Fruit fly (Drosophila melanogaster) whole organism, wandering third instar larva: ENCODE measurements around the gene ND-ACP.

Source experiments
- Abd-B ChIP-seq: fragments of >200 bp; optimal IDR thresholded peaks from 2 replicates; lab custom pipeline; 2017; ENCODE audit warnings: missing biosample characterization, missing genetic modification characterization
- CG32264 ChIP-seq: fragments of 200-800 bp; sonication (Bioruptor generic); optimal IDR thresholded peaks from 2 replicates; lab custom pipeline; 2016; ENCODE audit warnings: missing biosample characterization, missing genetic modification characterization
- CG9705 ChIP-seq: fragments of 200-800 bp; sonication (Bioruptor generic); optimal IDR thresholded peaks from 2 replicates; lab custom pipeline; 2018; ENCODE audit warnings: missing biosample characterization, mild to moderate bottlenecking, missing genetic modification characterization
- CrebA ChIP-seq: fragments of 200-800 bp; sonication (Bioruptor generic); optimal IDR thresholded peaks from 2 replicates; lab custom pipeline; 2016; ENCODE audit warnings: missing biosample characterization, mild to moderate bottlenecking, missing genetic modification characterization, borderline replicate concordance
- Dfd ChIP-seq: fragments of >200 bp; optimal IDR thresholded peaks from 2 replicates; lab custom pipeline; 2017; ENCODE audit warnings: missing biosample characterization, missing genetic modification characterization
- Dif ChIP-seq: fragments of 200-275, 200-300 bp; sonication (Bioruptor generic); optimal IDR thresholded peaks from 2 replicates; lab custom pipeline; 2018; ENCODE audit warnings: missing biosample characterization, missing genetic modification characterization; ENCODE audit not compliant: partially characterized antibody
- GATAd ChIP-seq: sonication (Bioruptor generic); optimal IDR thresholded peaks from 2 replicates; lab custom pipeline; 2016; ENCODE audit warnings: missing biosample characterization, missing genetic modification characterization
- Hnf4 ChIP-seq: fragments of 200-800 bp; sonication (Bioruptor generic); optimal IDR thresholded peaks from 2 replicates; lab custom pipeline; 2016; ENCODE audit warnings: missing biosample characterization, mild to moderate bottlenecking, missing genetic modification characterization
- Hr78 ChIP-seq: fragments of >200 bp; optimal IDR thresholded peaks from 2 replicates; lab custom pipeline; 2017; ENCODE audit warnings: missing biosample characterization, missing genetic modification characterization
- Hr83 ChIP-seq: fragments of 200-300 bp; sonication (Bioruptor generic); optimal IDR thresholded peaks from 2 replicates; lab custom pipeline; 2016; ENCODE audit warnings: missing biosample characterization, mild to moderate bottlenecking, missing genetic modification characterization, moderate library complexity; ENCODE audit not compliant: poor library complexity, severe bottlenecking
- Jra ChIP-seq: sonication (Bioruptor generic); optimal IDR thresholded peaks from 2 replicates; lab custom pipeline; 2016; ENCODE audit warnings: missing biosample characterization, missing genetic modification characterization
- Mio ChIP-seq: sonication (Bioruptor generic); optimal IDR thresholded peaks from 2 replicates; lab custom pipeline; 2016; ENCODE audit warnings: missing biosample characterization, missing genetic modification characterization
- Myc ChIP-seq: fragments of >200 bp; optimal IDR thresholded peaks from 2 replicates; lab custom pipeline; 2017
- N ChIP-seq: fragments of >200 bp; optimal IDR thresholded peaks from 2 replicates; lab custom pipeline; 2018; ENCODE audit warnings: missing biosample characterization, missing external identifiers, missing genetic modification characterization
- OdsH ChIP-seq: fragments of 200-800 bp; sonication (Bioruptor generic); optimal IDR thresholded peaks from 2 replicates; lab custom pipeline; 2016; ENCODE audit warnings: missing biosample characterization, mild to moderate bottlenecking, missing genetic modification characterization
- Rel ChIP-seq, 2 experiments: fragments of 200-800 bp; sonication (Bioruptor generic) in 1 of 2; optimal IDR thresholded peaks; 2 replicates in 1 of 2; 3 replicates in 1 of 2; lab custom pipeline; 2016 to 2019; ENCODE audit warnings: mild to moderate bottlenecking in 2 of 2, missing biosample characterization in 2 of 2, missing genetic modification characterization in 2 of 2, moderate library complexity in 1 of 2
- Sp1 ChIP-seq: fragments of 200-800 bp; sonication (Bioruptor generic); optimal IDR thresholded peaks from 3 replicates; lab custom pipeline; 2019; ENCODE audit warnings: missing biosample characterization, mild to moderate bottlenecking, missing genetic modification characterization, moderate library complexity
- Vsx2 ChIP-seq: fragments of 200-300, 225-300 bp; sonication (Bioruptor generic); optimal IDR thresholded peaks from 2 replicates; lab custom pipeline; 2018; ENCODE audit warnings: missing biosample characterization, missing genetic modification characterization; ENCODE audit not compliant: partially characterized antibody
- br ChIP-seq: fragments of 200-800 bp; sonication (Bioruptor generic); optimal IDR thresholded peaks from 2 replicates; lab custom pipeline; 2016; ENCODE audit warnings: missing biosample characterization, missing genetic modification characterization
- brk ChIP-seq: fragments of 200-800 bp; sonication (Bioruptor generic); optimal IDR thresholded peaks from 2 replicates; lab custom pipeline; 2016; ENCODE audit warnings: missing biosample characterization, mild to moderate bottlenecking, missing genetic modification characterization
- dl ChIP-seq, 2 experiments: fragments of 175-275, 200-275 bp in 1 of 2; fragments of 200-275 bp in 1 of 2; sonication (Bioruptor generic); optimal IDR thresholded peaks; lab custom pipeline; 2018; ENCODE audit warnings: mild to moderate bottlenecking in 2 of 2, missing biosample characterization in 2 of 2, missing genetic modification characterization in 2 of 2, moderate library complexity in 2 of 2; ENCODE audit not compliant: partially characterized antibody in 2 of 2, insufficient read depth in 1 of 2
- dmrt93B ChIP-seq: fragments of 200-800 bp; sonication (Bioruptor generic); optimal IDR thresholded peaks from 2 replicates; lab custom pipeline; 2018; ENCODE audit warnings: missing biosample characterization, mild to moderate bottlenecking, missing genetic modification characterization
- dsf ChIP-seq: sonication (Bioruptor generic); optimal IDR thresholded peaks from 2 replicates; lab custom pipeline; 2016; ENCODE audit warnings: missing biosample characterization, missing genetic modification characterization, borderline replicate concordance
- ey ChIP-seq: fragments of 200-800 bp; sonication (Bioruptor generic); optimal IDR thresholded peaks from 2 replicates; lab custom pipeline; 2016; ENCODE audit warnings: missing biosample characterization, missing genetic modification characterization
- foxo ChIP-seq, 2 experiments: fragments of 200-800 bp; sonication (Bioruptor generic); optimal IDR thresholded peaks; 2 replicates in 1 of 2; 3 replicates in 1 of 2; lab custom pipeline; 2016 to 2017; ENCODE audit warnings: missing biosample characterization in 2 of 2, missing genetic modification characterization in 2 of 2
- fru ChIP-seq: fragments of 200-800 bp; sonication (Bioruptor generic); optimal IDR thresholded peaks from 3 replicates; lab custom pipeline; 2016; ENCODE audit warnings: missing biosample characterization, mild to moderate bottlenecking, missing genetic modification characterization
- h ChIP-seq: fragments of 200-800 bp; sonication (Bioruptor generic); optimal IDR thresholded peaks from 3 replicates; lab custom pipeline; 2016; ENCODE audit warnings: missing biosample characterization, mild to moderate bottlenecking, missing genetic modification characterization
- jim ChIP-seq: fragments of 175-275, 200-325 bp; sonication (Bioruptor generic); optimal IDR thresholded peaks from 2 replicates; lab custom pipeline; 2016; ENCODE audit warnings: missing biosample characterization, mild to moderate bottlenecking, missing genetic modification characterization
- lola ChIP-seq: fragments of >200 bp; optimal IDR thresholded peaks from 2 replicates; lab custom pipeline; 2017; ENCODE audit warnings: missing biosample characterization, missing genetic modification characterization
- pan ChIP-seq: fragments of >200 bp; optimal IDR thresholded peaks from 2 replicates; lab custom pipeline; 2017
- psq ChIP-seq: fragments of 200-800 bp; sonication (Bioruptor generic); optimal IDR thresholded peaks from 3 replicates; lab custom pipeline; 2017; ENCODE audit warnings: missing biosample characterization, mild to moderate bottlenecking, missing genetic modification characterization, moderate library complexity
- rgr ChIP-seq: fragments of 200-800 bp; sonication (Bioruptor generic); optimal IDR thresholded peaks from 3 replicates; lab custom pipeline; 2016; ENCODE audit warnings: missing biosample characterization, mild to moderate bottlenecking, missing genetic modification characterization
- sage ChIP-seq: fragments of 200-800 bp; sonication (Bioruptor generic); optimal IDR thresholded peaks from 2 replicates; lab custom pipeline; 2016; ENCODE audit warnings: missing biosample characterization, mild to moderate bottlenecking, missing genetic modification characterization
- sv ChIP-seq: fragments of 200-800 bp; sonication (Bioruptor generic); optimal IDR thresholded peaks from 3 replicates; lab custom pipeline; 2016; ENCODE audit warnings: missing biosample characterization, missing genetic modification characterization
- tai ChIP-seq: sonication (Bioruptor generic); optimal IDR thresholded peaks from 2 replicates; lab custom pipeline; 2016; ENCODE audit warnings: missing biosample characterization, missing genetic modification characterization
- usp ChIP-seq: fragments of >200 bp; optimal IDR thresholded peaks from 2 replicates; lab custom pipeline; 2017; ENCODE audit warnings: missing biosample characterization, missing genetic modification characterization
- woc ChIP-seq: sonication (Bioruptor generic); optimal IDR thresholded peaks from 2 replicates; lab custom pipeline; 2016; ENCODE audit warnings: missing biosample characterization, mild to moderate bottlenecking, missing genetic modification characterization

ND-ACP gene

dm6 chr3L:1368201-1368617 lies 38.5 kb downstream of the ND-ACP start (continued):
- peak; percentile 80 for TF ChIP-seq br

- TF ChIP-seq Hnf4 (GFP tag; lab: Kevin White, UChicago), result no peak
- no peak for TF ChIP-seq Rel (GFP tag; optimal IDR thresholded peaks at IDR 0.05; lab: Kevin White, UChicago)
- TF ChIP-seq Rel (tag; optimal IDR thresholded peaks at IDR 0.05; lab: Kevin White, UChicago), result no peak
- no peak for TF ChIP-seq dl (GFP tag; optimal IDR thresholded peaks at IDR 0.05; lab: Kevin White, UChicago; ENCODE audit: insufficient read depth in 1 of 2, partially characterized antibody in 2 of 2)
- TF ChIP-seq CG32264 (GFP tag; lab: Kevin White, UChicago), result no peak
- TF ChIP-seq N (GFP tag; lab: Kevin White, UChicago), result no peak
- TF ChIP-seq OdsH, result no peak
Observed at dm6 chr3L:1370099-1370678, 40.4 kb downstream of the ND-ACP start, which contains the start of gene ru. Gene ru, plus strand, starts transcription at chr3L:1370628.

DNA sequence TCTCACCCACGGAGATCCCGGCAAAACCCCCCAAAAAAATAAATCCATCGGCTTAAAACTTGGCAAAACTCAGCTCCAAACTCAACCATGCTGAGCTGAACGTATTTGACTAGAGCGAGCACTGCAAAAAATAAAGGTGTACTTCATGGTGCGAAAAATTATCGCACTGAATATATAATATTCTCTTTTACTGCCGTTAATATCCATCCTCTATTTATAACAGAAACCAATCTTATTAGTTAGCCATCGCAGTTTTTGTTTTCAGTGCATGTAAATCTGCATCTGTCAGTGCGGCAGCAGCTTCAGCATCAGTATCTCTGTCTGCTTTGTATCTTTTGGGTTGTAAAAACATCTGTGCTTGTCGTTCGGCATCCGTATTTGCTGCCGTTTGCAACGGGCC lies 41.2 kb downstream of the ND-ACP start:
- TF ChIP-seq dl (GFP tag; optimal IDR thresholded peaks at IDR 0.05; lab: Kevin White, UChicago; ENCODE audit: insufficient read depth in 1 of 2, partially characterized antibody in 2 of 2) (no peak), jim (GFP tag; lab: Kevin White, UChicago) (no peak), pan (lab: Kevin White, UChicago) (no peak), Mio (no peak), Myc (lab: Kevin White, UChicago) (no peak), CrebA (no peak), GATAd (GFP tag; lab: Kevin White, UChicago) (no peak), N (GFP tag; lab: Kevin White, UChicago) (no peak), dsf (GFP tag; lab: Kevin White, UChicago) (no peak), Dfd (GFP tag; lab: Kevin White, UChicago) (no peak), Hnf4 (GFP tag; lab: Kevin White, UChicago) (no peak), ey (GFP tag; lab: Kevin White, UChicago) (peak; percentile 14), fru (GFP tag; lab: Kevin White, UChicago) (peak; percentile 11), woc (GFP tag; lab: Kevin White, UChicago) (no peak), Rel (GFP tag; optimal IDR thresholded peaks at IDR 0.05; lab: Kevin White, UChicago) (no peak), Rel (tag; optimal IDR thresholded peaks at IDR 0.05; lab: Kevin White, UChicago) (no peak), brk (GFP tag; lab: Kevin White, UChicago) (no peak), Vsx2 (GFP tag; lab: Kevin White, UChicago) (no peak), sv (GFP tag; lab: Kevin White, UChicago) (peak; percentile 1), Dif (GFP tag; lab: Kevin White, UChicago) (no peak), tai (GFP tag; lab: Kevin White, UChicago) (no peak), CG9705 (GFP tag; lab: Kevin White, UChicago) (no peak), OdsH (no peak), h (GFP tag; lab: Kevin White, UChicago) (peak; percentile 13), CG32264 (GFP tag; lab: Kevin White, UChicago) (no peak), Sp1 (GFP tag; lab: Kevin White, UChicago) (no peak), dmrt93B (GFP tag; lab: Kevin White, UChicago) (no peak), rgr (GFP tag; lab: Kevin White, UChicago) (peak; percentile 10), psq (GFP tag; lab: Kevin White, UChicago) (no peak), lola (no peak), foxo (GFP tag; optimal IDR thresholded peaks at IDR 0.05; lab: Kevin White, UChicago) (peak in 1 of 2 experiments; percentile 21), Hr78 (GFP tag; lab: Kevin White, UChicago) (no peak), sage (GFP tag; lab: Kevin White, UChicago) (no peak), Hr83 (GFP tag; lab: Kevin White, UChicago) (no peak), br (no peak), usp (GFP tag; lab: Kevin White, UChicago) (no peak), Abd-B (GFP tag; lab: Kevin White, UChicago) (no peak), Jra (no peak)
